Worm (Caenorhabditis elegans) whole organism, L3 larva: Measurements from ENCODE around the gene C52E2.4.

Experiments
- aly-2 ChIP-seq: fragments of 150-350 bp; optimal IDR thresholded peaks from 2 replicates; lab custom pipeline; 2014; ENCODE audit warnings: missing biosample characterization, missing genetic modification characterization
- lin-39 ChIP-seq: fragments of 150-350 bp; optimal IDR thresholded peaks from 2 replicates; lab custom pipeline; 2018; ENCODE audit warnings: missing biosample characterization, missing genetic modification reagents, missing genetic modification characterization
- nhr-11 ChIP-seq: fragments of 150-350 bp; optimal IDR thresholded peaks from 2 replicates; lab custom pipeline; 2014; ENCODE audit warnings: missing biosample characterization, missing genetic modification characterization
- nhr-28 ChIP-seq: fragments of 150-350 bp; optimal IDR thresholded peaks from 2 replicates; lab custom pipeline; 2014; ENCODE audit warnings: missing biosample characterization, missing genetic modification characterization
- nhr-43 ChIP-seq: sonication (generic microtip); optimal IDR thresholded peaks from 2 replicates; lab custom pipeline; 2016; ENCODE audit warnings: mild to moderate bottlenecking, missing genetic modification characterization, missing compliant biosample characterization; ENCODE audit not compliant: poor library complexity, severe bottlenecking

- TF ChIP-seq lin-39 (tag; lab: Kevin White, UChicago) (no peak), nhr-43 (tag; lab: Kevin White, UChicago) (no peak), nhr-11 (tag; lab: Kevin White, UChicago) (no peak), aly-2 (no peak), nhr-28 (tag; lab: Kevin White, UChicago) (no peak)
Measured at ce11 chrII:1850299-1850698, 7.4 kb downstream of the C52E2.4 start, which contains the start of gene fbxb-96.
